Fruit fly (Drosophila melanogaster): ENCODE measurements around the gene Ibf2.

Gene Ibf2

DNA sequence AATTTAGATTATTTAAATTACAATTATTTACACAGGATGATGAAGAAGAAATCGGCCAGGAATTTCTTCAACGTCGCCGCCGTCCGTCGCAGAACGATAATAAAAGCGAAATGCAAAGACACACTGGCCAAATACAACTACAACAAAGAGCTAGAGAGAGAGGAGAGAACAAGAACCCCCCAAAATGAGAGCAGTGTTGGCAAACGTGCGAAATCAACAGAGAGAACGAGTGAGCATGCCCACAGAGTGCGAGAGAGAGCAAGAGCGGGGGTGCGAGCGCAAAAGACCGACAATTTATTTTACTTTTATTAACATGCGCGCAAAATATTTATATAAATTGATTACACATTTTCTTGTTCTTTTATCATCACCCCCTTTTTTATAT is 21.4 kb downstream of the Ibf2 start (continued):
- TF ChIP-seq Antp (GFP tag; optimal IDR thresholded peaks at IDR 0.05) (no peak), CG12942 (GFP tag; optimal IDR thresholded peaks at IDR 0.05) (no peak), Gsc (GFP tag; IDR thresholded peaks at IDR 0.05) (no peak), CoRest (tag; optimal IDR thresholded peaks at IDR 0.05) (no peak), CG6813 (GFP tag; optimal IDR thresholded peaks at IDR 0.05) (no peak), wdn (GFP tag; IDR thresholded peaks at IDR 0.05) (0 out of 2 replicates have a peak, but pooled peaks have one; percentile 29), CG15601 (tag; optimal IDR thresholded peaks at IDR 0.05) (no peak), CG30403 (GFP tag; optimal IDR thresholded peaks at IDR 0.05) (no peak), Taf1 (GFP tag; IDR thresholded peaks at IDR 0.05) (no peak), fd102C (GFP tag; optimal IDR thresholded peaks at IDR 0.05) (no peak), sim (GFP tag; IDR thresholded peaks at IDR 0.05) (0 out of 2 replicates have a peak, but pooled peaks have one; percentile 22), mam (GFP tag; optimal IDR thresholded peaks at IDR 0.05) (no peak), sr (GFP tag; IDR thresholded peaks at IDR 0.05) (no peak), CG1603 (tag; optimal IDR thresholded peaks at IDR 0.05) (no peak), Ssrp (tag; optimal IDR thresholded peaks at IDR 0.05) (no peak), Ada2b (GFP tag; IDR thresholded peaks at IDR 0.05) (no peak), hth (optimal IDR thresholded peaks at IDR 0.05) (no peak), Optix (GFP tag; IDR thresholded peaks at IDR 0.05) (no peak), Dfd (GFP tag; optimal IDR thresholded peaks at IDR 0.05) (no peak), CG16815 (GFP tag; optimal IDR thresholded peaks at IDR 0.05) (no peak), gro (GFP tag; optimal IDR thresholded peaks at IDR 0.05) (peak; percentile 9), D19A (tag; optimal IDR thresholded peaks at IDR 0.05) (peak; percentile 28), ato (GFP tag; IDR thresholded peaks at IDR 0.05; ENCODE audit: partially characterized antibody) (no peak), dm (GFP tag; optimal IDR thresholded peaks at IDR 0.05) (no peak), gce (GFP tag; IDR thresholded peaks at IDR 0.05) (no peak), sens (GFP tag) (peak; percentile 80), nmo (GFP tag; optimal IDR thresholded peaks at IDR 0.05) (no peak), wor (GFP tag; IDR thresholded peaks at IDR 0.05) (no peak), CG11247 (GFP tag; IDR thresholded peaks at IDR 0.05) (no peak), CG6765 (GFP tag; optimal IDR thresholded peaks at IDR 0.05) (no peak), gem (tag; optimal IDR thresholded peaks at IDR 0.05) (no peak), caup (GFP tag; optimal IDR thresholded peaks at IDR 0.05; ENCODE audit: severe bottlenecking) (peak; percentile 44), jing (GFP tag; optimal IDR thresholded peaks at IDR 0.05) (no peak), CG31388 (GFP tag; optimal IDR thresholded peaks at IDR 0.05) (no peak), HmgD (GFP tag; optimal IDR thresholded peaks at IDR 0.05) (no peak), CG3838 (GFP tag; optimal IDR thresholded peaks at IDR 0.05) (no peak), H15 (GFP tag; IDR thresholded peaks at IDR 0.05) (no peak), CG13894 (tag; optimal IDR thresholded peaks at IDR 0.05) (no peak), CG32532 (GFP tag; IDR thresholded peaks at IDR 0.05) (peak; percentile 74), CG13287 (GFP tag; IDR thresholded peaks at IDR 0.05; ENCODE audit: partially characterized antibody) (peak; percentile 11; the same call in 1 of the 2 replicates), CG7357 (GFP tag; IDR thresholded peaks at IDR 0.05) (no peak), Fer3 (tag; optimal IDR thresholded peaks at IDR 0.05) (peak; percentile 21), bcd (GFP tag; optimal IDR thresholded peaks at IDR 0.05) (no peak), CG12236 (GFP tag; optimal IDR thresholded peaks at IDR 0.05) (no peak), wek (GFP tag; optimal IDR thresholded peaks at IDR 0.05) (peak; percentile 39), Side (GFP tag; optimal IDR thresholded peaks at IDR 0.05) (no peak), pfk (GFP tag; optimal IDR thresholded peaks at IDR 0.05) (peak; percentile 34), ranshi (GFP tag; IDR thresholded peaks at IDR 0.05) (no peak), Hand (GFP tag; optimal IDR thresholded peaks at IDR 0.05) (peak; percentile 33), slbo (GFP tag; IDR thresholded peaks at IDR 0.05) (no peak), CG11723 (GFP tag; optimal IDR thresholded peaks at IDR 0.05) (no peak), CG18619 (GFP tag; optimal IDR thresholded peaks at IDR 0.05) (no peak)

Measured in whole organism, embryonic.